Worm (Caenorhabditis elegans) whole organism, L4 larva: ENCODE results near the gene mdt-11.
"Not testable (repeated sequence)": the region's sequence is repeated elsewhere in the genome, so short reads cannot be mapped to it uniquely, and the experiment has no call there.

Experiments
- R02D3.7 ChIP-seq: fragments of 150-350 bp; sonication (generic microtip); optimal IDR thresholded peaks from 3 replicates; lab custom pipeline; 2014; ENCODE audit warnings: missing biosample characterization, missing genetic modification characterization
- T26A8.4 ChIP-seq: fragments of 200-800 bp; sonication (Bioruptor generic); IDR thresholded peaks from 2 replicates; pipeline ENCODE4 v1.3.6; 2022; ENCODE audit warnings: missing genetic modification characterization, missing compliant biosample characterization
- ZK337.2 ChIP-seq: fragments of 200-800 bp; sonication (Bioruptor generic); IDR thresholded peaks from 2 replicates; pipeline ENCODE4 v1.3.6; 2022; ENCODE audit warnings: missing genetic modification reagents, missing genetic modification characterization, missing compliant biosample characterization
- ceh-20 ChIP-seq: fragments of 200-800 bp; sonication (Bioruptor generic); IDR thresholded peaks from 2 replicates; pipeline ENCODE4 v1.3.6; 2022; ENCODE audit warnings: missing genetic modification reagents, missing genetic modification characterization, missing compliant biosample characterization
- ceh-28 ChIP-seq: fragments of 150-350 bp; optimal IDR thresholded peaks from 2 replicates; lab custom pipeline; 2014; ENCODE audit warnings: missing biosample characterization, missing genetic modification reagents, missing genetic modification characterization
- ceh-32 ChIP-seq: sonication (generic microtip); optimal IDR thresholded peaks from 2 replicates; lab custom pipeline; 2016; ENCODE audit warnings: mild to moderate bottlenecking, missing genetic modification characterization, missing compliant biosample characterization; ENCODE audit not compliant: poor library complexity
- ceh-44 ChIP-seq: fragments of 200-800 bp; sonication (Bioruptor generic); IDR thresholded peaks from 2 replicates; pipeline ENCODE4 v1.3.6; 2022; ENCODE audit warnings: missing genetic modification reagents, missing genetic modification characterization, missing compliant biosample characterization
- ceh-62 ChIP-seq: sonication (generic microtip); optimal IDR thresholded peaks from 2 replicates; lab custom pipeline; 2017; ENCODE audit warnings: missing biosample characterization, missing genetic modification characterization
- daf-16 ChIP-seq, 3 experiments: sonication (generic microtip); optimal IDR thresholded peaks; 2 replicates each; lab custom pipeline; 2016 to 2017; ENCODE audit warnings: missing genetic modification characterization in 3 of 3, missing genetic modification reagents in 3 of 3, mild to moderate bottlenecking in 2 of 3, missing compliant biosample characterization in 2 of 3, missing biosample characterization in 1 of 3, moderate library complexity in 1 of 3
- daf-19 ChIP-seq: fragments of 200-800 bp; sonication (Bioruptor generic); conservative IDR thresholded peaks from 2 replicates; pipeline ENCODE4 v1.3.6; 2022; ENCODE audit warnings: missing genetic modification characterization, missing compliant biosample characterization
- dmd-6 ChIP-seq: fragments of 200-800 bp; sonication (Bioruptor generic); IDR thresholded peaks from 2 replicates; pipeline ENCODE4 v1.3.6; 2022; ENCODE audit warnings: missing genetic modification reagents, missing genetic modification characterization, missing compliant biosample characterization
- gei-8 ChIP-seq: fragments of 200-800 bp; sonication (Bioruptor generic); optimal IDR thresholded peaks from 2 replicates; lab custom pipeline; 2018; ENCODE audit warnings: mild to moderate bottlenecking, missing genetic modification characterization, missing compliant biosample characterization
- jun-1 ChIP-seq: fragments of 150-350 bp; optimal IDR thresholded peaks from 2 replicates; lab custom pipeline; 2014; ENCODE audit warnings: missing biosample characterization, missing genetic modification reagents, missing genetic modification characterization
- lim-7 ChIP-seq: fragments of 200-800 bp; sonication (Bioruptor generic); IDR thresholded peaks from 2 replicates; pipeline ENCODE4 v1.3.6; 2022; ENCODE audit warnings: missing genetic modification characterization, missing compliant biosample characterization
- lin-1 ChIP-seq: fragments of 200-800 bp; sonication (Bioruptor generic); IDR thresholded peaks from 2 replicates; pipeline ENCODE4 v1.3.6; 2022; ENCODE audit warnings: missing genetic modification reagents, missing genetic modification characterization, missing compliant biosample characterization
- lin-13 ChIP-seq: fragments of 150-350 bp; optimal IDR thresholded peaks from 2 replicates; lab custom pipeline; 2014; ENCODE audit warnings: missing biosample characterization, missing genetic modification reagents, missing genetic modification characterization
- lin-29 ChIP-seq: fragments of 200-800 bp; sonication (Bioruptor generic); IDR thresholded peaks from 2 replicates; pipeline ENCODE4 v1.3.6; 2022; ENCODE audit warnings: missing genetic modification reagents, missing genetic modification characterization, missing compliant biosample characterization
- madf-5 ChIP-seq, 2 experiments: fragments of 200-800 bp; sonication (Bioruptor generic); IDR thresholded peaks; 2 replicates each; pipeline ENCODE4 v1.3.6; 2022; ENCODE audit warnings: missing compliant biosample characterization in 2 of 2, missing genetic modification characterization in 2 of 2
- madf-9 ChIP-seq: fragments of 200-800 bp; sonication (Bioruptor generic); conservative IDR thresholded peaks from 2 replicates; pipeline ENCODE4 v1.3.6; 2022; ENCODE audit warnings: missing genetic modification reagents, missing genetic modification characterization, missing compliant biosample characterization
- mep-1 ChIP-seq: fragments of 150-350 bp; sonication (generic microtip); optimal IDR thresholded peaks from 3 replicates; lab custom pipeline; 2014; ENCODE audit warnings: missing biosample characterization, missing genetic modification characterization
- mes-2 ChIP-seq: sonication (generic microtip); optimal IDR thresholded peaks from 2 replicates; lab custom pipeline; 2016; ENCODE audit warnings: missing genotype, mild to moderate bottlenecking, missing genetic modification characterization, missing compliant biosample characterization; ENCODE audit not compliant: poor library complexity, severe bottlenecking
- mxl-2 ChIP-seq: fragments of 200-800 bp; sonication (Bioruptor generic); conservative IDR thresholded peaks from 2 replicates; pipeline ENCODE4 v1.3.6; 2022; ENCODE audit warnings: missing genetic modification reagents, missing genetic modification characterization, missing compliant biosample characterization
- mxl-3 ChIP-seq: fragments of 200-800 bp; sonication (Bioruptor generic); optimal IDR thresholded peaks from 2 replicates; lab custom pipeline; 2018; ENCODE audit warnings: mild to moderate bottlenecking, missing genetic modification characterization, missing compliant biosample characterization
- nhr-102 ChIP-seq: sonication (generic microtip); optimal IDR thresholded peaks from 2 replicates; lab custom pipeline; 2016; ENCODE audit warnings: mild to moderate bottlenecking, missing genetic modification characterization, moderate library complexity, missing compliant biosample characterization
- nhr-28 ChIP-seq: fragments of 150-350 bp; optimal IDR thresholded peaks from 2 replicates; lab custom pipeline; 2014; ENCODE audit warnings: missing biosample characterization, missing genetic modification characterization
- nhr-48 ChIP-seq: sonication (generic microtip); optimal IDR thresholded peaks from 2 replicates; lab custom pipeline; 2016; ENCODE audit warnings: mild to moderate bottlenecking, missing genetic modification characterization, missing compliant biosample characterization
- pha-4 ChIP-seq, 2 experiments: fragments of 150-350 bp in 1 of 2; fragments of 200-800 bp in 1 of 2; sonication (Bioruptor generic) in 1 of 2; IDR thresholded peaks in 1 of 2; optimal IDR thresholded peaks in 1 of 2; 2 replicates each; pipeline versions ENCODE4 v1.3.6 to Lab custom; 2014 to 2022; ENCODE audit warnings: missing genetic modification characterization in 2 of 2, missing genetic modification reagents in 2 of 2, missing biosample characterization in 1 of 2, missing compliant biosample characterization in 1 of 2
- saeg-2 ChIP-seq: fragments of 200-800 bp; sonication (Bioruptor generic); IDR thresholded peaks from 2 replicates; pipeline ENCODE4 v1.3.6; 2022; ENCODE audit warnings: missing genetic modification reagents, missing genetic modification characterization, missing compliant biosample characterization
- snpc-1.2 ChIP-seq: fragments of 200-800 bp; sonication (Bioruptor generic); IDR thresholded peaks from 2 replicates; pipeline ENCODE4 v1.3.6; 2022; ENCODE audit warnings: missing genetic modification reagents, missing genetic modification characterization, missing compliant biosample characterization
- snpc-4 ChIP-seq: fragments of 150-350 bp; optimal IDR thresholded peaks from 2 replicates; lab custom pipeline; 2014; ENCODE audit warnings: missing biosample characterization, missing genetic modification characterization
- spr-1 ChIP-seq: sonication (generic microtip); optimal IDR thresholded peaks from 2 replicates; lab custom pipeline; 2016; ENCODE audit warnings: mild to moderate bottlenecking, missing genetic modification characterization, missing compliant biosample characterization
- tag-97 ChIP-seq: fragments of 200-800 bp; sonication (Bioruptor generic); IDR thresholded peaks from 2 replicates; pipeline ENCODE4 v1.3.6; 2022; ENCODE audit warnings: missing genetic modification characterization, missing compliant biosample characterization
- unc-130 ChIP-seq: sonication (generic microtip); optimal IDR thresholded peaks from 2 replicates; lab custom pipeline; 2016; ENCODE audit warnings: missing genetic modification reagents, missing genetic modification characterization, missing compliant biosample characterization
- unc-62 ChIP-seq, 3 experiments: fragments of 150-350 bp in 1 of 3; sonication (generic microtip); optimal IDR thresholded peaks in 2 of 3; peaks in 1 of 3; 1 replicate in 1 of 3; 2 replicates in 2 of 3; lab custom pipeline; 2014 to 2017; ENCODE audit warnings: missing biosample characterization in 3 of 3, missing genetic modification characterization in 3 of 3, missing genetic modification reagents in 3 of 3, missing genotype in 1 of 3
- zip-2 ChIP-seq: fragments of 150-350 bp; optimal IDR thresholded peaks from 2 replicates; lab custom pipeline; 2014; ENCODE audit warnings: missing biosample characterization, missing genetic modification characterization

Gene mdt-11

DNA sequence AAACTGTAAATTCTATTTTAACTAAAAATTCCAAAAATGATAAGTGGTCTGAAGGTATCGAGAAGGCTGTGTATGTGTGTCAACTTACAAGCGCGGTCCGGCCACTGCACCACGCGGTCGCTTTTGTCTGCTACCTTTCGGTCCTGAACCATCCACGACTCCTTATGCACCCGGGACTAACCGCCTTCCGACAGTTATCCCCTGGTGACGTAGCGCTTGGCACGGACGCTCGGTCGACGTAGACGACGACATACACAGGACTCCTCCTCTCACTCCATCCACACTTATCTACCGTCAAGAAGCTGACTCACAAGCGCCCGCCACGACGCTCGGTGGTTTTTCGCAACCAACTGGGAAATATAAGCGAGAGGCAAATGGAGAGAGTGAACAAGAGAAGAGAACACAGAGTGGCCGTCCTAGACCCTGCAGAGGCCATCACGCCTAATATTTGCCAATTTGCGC lies 10.4 kb downstream of the mdt-11 start (continued):
- peak; percentile 68; the same call in 1 of the 2 replicates for TF ChIP-seq ceh-44 (GFP tag; lab: Robert Waterston, UW)
- TF ChIP-seq madf-5 (GFP tag; IDR thresholded peaks at IDR 0.05; lab: Robert Waterston, UW), result peak; percentile 61 to 78; a peak in 2 of 4 replicates
- TF ChIP-seq spr-1 (tag; lab: Kevin White, UChicago), result peak; percentile 81
- TF ChIP-seq gei-8, result peak; percentile 75
- TF ChIP-seq lin-1 (GFP tag; lab: Robert Waterston, UW), result peak; percentile 71
- peak; percentile 89 for TF ChIP-seq pha-4 (GFP tag; IDR thresholded peaks at IDR 0.05; lab: Robert Waterston, UW)
- not testable (repeated sequence) for TF ChIP-seq pha-4, unc-62 (tag; optimal IDR thresholded peaks at IDR 0.05; lab: Kevin White, UChicago)
- peak; percentile 63; the same call in 1 of the 2 replicates for TF ChIP-seq saeg-2 (GFP tag; lab: Robert Waterston, UW)
- TF ChIP-seq nhr-102 (tag; lab: Kevin White, UChicago), result peak; percentile 91
- peak; percentile 71 to 85 for TF ChIP-seq daf-16 (GFP tag; optimal IDR thresholded peaks at IDR 0.05; lab: Kevin White, UChicago)
- peak; percentile 25 for TF ChIP-seq daf-16 (tag; optimal IDR thresholded peaks at IDR 0.05; lab: Kevin White, UChicago)
- peak; percentile 69 for TF ChIP-seq unc-130
- peak; percentile 70 for TF ChIP-seq mxl-2 (GFP tag; lab: Robert Waterston, UW)
- peak; percentile 63 for TF ChIP-seq lin-13 (GFP tag; lab: Kevin White, UChicago)
- peak; percentile 77 for TF ChIP-seq madf-9
- peak; percentile 86 for TF ChIP-seq ceh-20 (GFP tag; lab: Robert Waterston, UW)
- TF ChIP-seq lim-7 (GFP tag; lab: Robert Waterston, UW), result peak; percentile 78
- peak; percentile 91 for TF ChIP-seq mxl-3
- peak; percentile 58; the same call in 1 of the 2 replicates for TF ChIP-seq ZK337.2 (GFP tag; lab: Robert Waterston, UW)
- TF ChIP-seq jun-1 (tag; lab: Kevin White, UChicago), result peak; percentile 47
- peak in 1 of 2 experiments; percentile 76 for TF ChIP-seq unc-62 (GFP tag; optimal IDR thresholded peaks at IDR 0.05 in 1 of 2; lab: Kevin White, UChicago)
- peak; percentile 47 for TF ChIP-seq ceh-32 (tag; lab: Kevin White, UChicago)
- peak; percentile 94 for TF ChIP-seq T26A8.4 (GFP tag; lab: Robert Waterston, UW)
- TF ChIP-seq lin-29 (GFP tag; lab: Robert Waterston, UW), result peak; percentile 66
- peak; percentile 85 for TF ChIP-seq mep-1 (tag; lab: Kevin White, UChicago)
- peak; percentile 63 for TF ChIP-seq nhr-48
- TF ChIP-seq tag-97 (GFP tag; lab: Robert Waterston, UW), result peak; percentile 77; the same call in 1 of the 2 replicates
- TF ChIP-seq snpc-1.2 (GFP tag; lab: Robert Waterston, UW), result peak; percentile 81; the same call in 1 of the 2 replicates
- peak; percentile 88 for TF ChIP-seq dmd-6 (GFP tag; lab: Robert Waterston, UW)

DNA sequence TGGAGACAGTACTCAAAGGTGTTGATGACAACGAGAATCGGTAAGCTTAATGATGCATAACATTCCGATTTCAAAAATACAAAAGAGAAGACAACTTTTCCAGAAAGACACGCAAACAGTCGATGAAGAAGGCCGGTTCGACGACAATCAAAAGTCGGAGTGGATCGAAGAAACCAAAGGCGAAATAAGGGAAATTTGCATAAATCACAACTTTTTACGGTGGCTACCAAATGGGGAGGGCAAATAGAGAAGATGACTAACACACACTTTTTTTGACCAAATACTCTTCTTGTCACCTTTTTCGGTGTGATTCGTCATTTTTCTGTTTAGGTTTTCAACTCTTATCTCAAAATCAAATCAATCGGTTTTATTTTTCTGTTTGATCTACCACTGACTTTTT lies 15.1 kb downstream of the mdt-11 start, which contains the start of gene C45G9.6:
TSS of gene C45G9.6 (plus strand) at position 301 of the 400 bp plus-strand sequence.
- TF ChIP-seq lim-7 (GFP tag; lab: Robert Waterston, UW), result no peak

DNA sequence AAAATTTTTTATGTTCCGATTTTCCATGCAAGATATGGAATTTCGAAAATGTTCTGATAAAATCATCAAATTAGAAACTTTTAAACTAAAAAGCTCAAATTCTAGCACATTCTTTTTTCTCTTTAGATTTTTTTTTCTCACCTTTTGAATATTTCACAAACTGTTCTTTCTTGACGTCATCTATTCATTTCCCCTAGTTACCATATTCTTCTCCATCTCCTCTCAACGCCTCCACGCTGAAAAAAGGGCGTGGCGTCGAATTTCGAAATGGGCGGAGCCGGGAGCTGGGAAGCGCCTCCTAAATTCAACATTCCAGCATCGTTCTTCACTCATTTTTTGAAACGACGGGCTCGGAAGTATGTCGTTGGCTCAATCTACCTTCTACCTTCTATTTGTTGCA lies 21.1 kb downstream of the mdt-11 start, which contains the start of gene nlp-43:
TSS of gene nlp-43 (plus strand) at position 301 of the 400 bp plus-strand sequence.
- TF ChIP-seq nhr-48, result no peak
- TF ChIP-seq nhr-102 (tag; lab: Kevin White, UChicago), result no peak
- no peak for TF ChIP-seq mes-2
- no peak for TF ChIP-seq zip-2 (tag; lab: Kevin White, UChicago)
- TF ChIP-seq snpc-4, result no peak

DNA sequence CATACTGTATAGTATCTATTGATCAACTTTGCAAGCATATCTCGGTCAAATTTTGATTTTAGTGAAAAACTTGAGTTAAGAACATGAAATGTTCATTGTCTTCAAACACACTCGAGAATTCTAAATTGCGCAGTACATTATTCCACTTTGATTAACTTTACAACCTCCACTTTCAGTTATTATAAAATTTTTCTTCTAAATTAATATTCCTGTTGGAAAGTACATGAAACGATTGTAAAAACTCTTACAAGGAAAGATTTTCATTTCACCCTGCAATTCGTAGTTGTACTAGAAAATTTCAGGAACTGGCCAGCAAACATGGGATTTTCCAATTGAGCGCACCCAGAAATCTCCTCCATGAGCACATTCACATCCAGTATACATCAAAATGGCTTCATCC lies 23.7 kb downstream of the mdt-11 start, which contains the start of gene C45G9.14:
TSS of gene C45G9.14 (plus strand) at position 301 of the 400 bp plus-strand sequence.
- no peak for TF ChIP-seq nhr-28 (tag; lab: Kevin White, UChicago)
- no peak for TF ChIP-seq jun-1 (tag; lab: Kevin White, UChicago)
- no peak for TF ChIP-seq ceh-62
- TF ChIP-seq ceh-28, result no peak
- TF ChIP-seq R02D3.7 (tag; lab: Kevin White, UChicago), result no peak
- TF ChIP-seq ceh-32 (tag; lab: Kevin White, UChicago), result no peak
- TF ChIP-seq zip-2 (tag; lab: Kevin White, UChicago), result no peak
- TF ChIP-seq daf-19 (GFP tag; lab: Robert Waterston, UW), result no peak
- TF ChIP-seq unc-62 (GFP tag; optimal IDR thresholded peaks at IDR 0.05 in 1 of 2; lab: Kevin White, UChicago), result no peak
- TF ChIP-seq unc-62 (tag; optimal IDR thresholded peaks at IDR 0.05; lab: Kevin White, UChicago), result no peak
- TF ChIP-seq mes-2, result no peak
